Worm (Caenorhabditis elegans) whole organism, early embryonic: ENCODE results near the gene apt-9.

Experiments
- B0310.2 ChIP-seq: sonication (generic microtip); optimal IDR thresholded peaks from 2 replicates; lab custom pipeline; 2016; ENCODE audit warnings: mild to moderate bottlenecking, missing genetic modification characterization, missing compliant biosample characterization
- F13C5.2 ChIP-seq: sonication (generic microtip); optimal IDR thresholded peaks from 2 replicates; lab custom pipeline; 2017; ENCODE audit warnings: mild to moderate bottlenecking, missing genetic modification characterization, inconsistent platforms, missing compliant biosample characterization
- aly-1 ChIP-seq: sonication (generic microtip); optimal IDR thresholded peaks from 2 replicates; lab custom pipeline; 2016; ENCODE audit warnings: missing genetic modification characterization, missing compliant biosample characterization
- ama-1 ChIP-seq: fragments of 150-350 bp; optimal IDR thresholded peaks from 2 replicates; lab custom pipeline; 2014
- ceh-13 ChIP-seq: fragments of 200-800 bp; sonication (Bioruptor generic); optimal IDR thresholded peaks from 2 replicates; lab custom pipeline; 2018; ENCODE audit warnings: mild to moderate bottlenecking, missing genetic modification characterization, missing compliant biosample characterization
- ceh-36 ChIP-seq: sonication (generic microtip); optimal IDR thresholded peaks from 2 replicates; lab custom pipeline; 2016; ENCODE audit warnings: missing genetic modification characterization, inconsistent platforms, missing compliant biosample characterization
- ets-7 ChIP-seq: sonication (generic microtip); optimal IDR thresholded peaks from 2 replicates; lab custom pipeline; 2016; ENCODE audit warnings: missing genotype, missing genetic modification characterization, missing compliant biosample characterization
- flt-1 ChIP-seq: fragments of 200-800 bp; sonication (Bioruptor generic); IDR thresholded peaks from 2 replicates; pipeline ENCODE4 v1.3.6; 2022; ENCODE audit warnings: missing genetic modification characterization, missing compliant biosample characterization
- hmbx-1 ChIP-seq: sonication (generic microtip); optimal IDR thresholded peaks from 2 replicates; lab custom pipeline; 2016; ENCODE audit warnings: mild to moderate bottlenecking, missing genetic modification characterization, missing compliant biosample characterization
- hmg-4 ChIP-seq: fragments of 200-800 bp; sonication (Bioruptor generic); optimal IDR thresholded peaks from 2 replicates; lab custom pipeline; 2018; ENCODE audit warnings: mild to moderate bottlenecking, missing genetic modification characterization, missing compliant biosample characterization
- hnd-1 ChIP-seq: sonication (generic microtip); optimal IDR thresholded peaks from 2 replicates; lab custom pipeline; 2016; ENCODE audit warnings: missing genetic modification characterization, missing compliant biosample characterization
- pes-1 ChIP-seq: fragments of 200-800 bp; sonication (Bioruptor generic); IDR thresholded peaks from 2 replicates; pipeline ENCODE4 v1.3.6; 2022; ENCODE audit warnings: missing genetic modification reagents, missing genetic modification characterization, missing compliant biosample characterization
- scrt-1 ChIP-seq: fragments of 200-800 bp; sonication (Bioruptor generic); IDR thresholded peaks from 2 replicates; pipeline ENCODE4 v1.3.6; 2022; ENCODE audit warnings: missing genetic modification characterization, missing compliant biosample characterization
- sea-1 ChIP-seq: fragments of 200-800 bp; sonication (Bioruptor generic); conservative IDR thresholded peaks from 2 replicates; pipeline ENCODE4 v1.3.6; 2022; ENCODE audit warnings: missing genetic modification characterization, missing compliant biosample characterization
- tbx-11 ChIP-seq: fragments of 200-800 bp; sonication (Bioruptor generic); IDR thresholded peaks from 2 replicates; pipeline ENCODE4 v1.3.6; 2022; ENCODE audit warnings: missing genetic modification characterization, missing compliant biosample characterization
- tbx-37 ChIP-seq: fragments of 200-800 bp; sonication (Bioruptor generic); conservative IDR thresholded peaks from 2 replicates; pipeline ENCODE4 v1.3.6; 2022; ENCODE audit warnings: missing genetic modification reagents, missing genetic modification characterization, missing compliant biosample characterization
- tra-4 ChIP-seq: sonication (generic microtip); optimal IDR thresholded peaks from 2 replicates; lab custom pipeline; 2017; ENCODE audit warnings: missing genetic modification characterization, missing compliant biosample characterization

Gene apt-9

ce11 chrX:11053615-11054014 is 14.7 kb upstream of the apt-9 start, which contains the start of gene C09F12.2:
TSS of gene C09F12.2 (plus strand) at chrX:11053915.
- TF ChIP-seq flt-1 (no peak), hnd-1 (no peak), sea-1 (GFP tag; lab: Robert Waterston, UW) (no peak), ama-1 (lab: Kevin White, UChicago) (no peak), ceh-13 (GFP tag; lab: Kevin White, UChicago) (no peak), tbx-11 (GFP tag; lab: Robert Waterston, UW) (no peak), ets-7 (tag; lab: Kevin White, UChicago) (no peak), F13C5.2 (tag; lab: Kevin White, UChicago) (no peak), aly-1 (tag; lab: Kevin White, UChicago) (no peak), ceh-36 (tag; lab: Kevin White, UChicago) (no peak)

- TF ChIP-seq sea-1 (GFP tag; lab: Robert Waterston, UW) (0 out of 2 replicates have a peak, but pooled peaks have one; percentile 21), tbx-11 (GFP tag; lab: Robert Waterston, UW) (no peak), aly-1 (tag; lab: Kevin White, UChicago) (no peak), hmg-4 (GFP tag; lab: Kevin White, UChicago) (peak; percentile 34)
Measured at ce11 chrX:11057028-11057427, 11.3 kb upstream of the apt-9 start, which contains the start of gene lpr-3. TSS of gene lpr-3 (plus strand) at chrX:11057401.

- TF ChIP-seq tbx-37 (GFP tag; lab: Robert Waterston, UW) (no peak), F13C5.2 (tag; lab: Kevin White, UChicago) (no peak), pes-1 (GFP tag; lab: Robert Waterston, UW) (no peak), tbx-11 (GFP tag; lab: Robert Waterston, UW) (no peak), ama-1 (lab: Kevin White, UChicago) (no peak), scrt-1 (GFP tag; lab: Robert Waterston, UW) (no peak), hnd-1 (no peak), tra-4 (tag; lab: Kevin White, UChicago) (no peak), sea-1 (GFP tag; lab: Robert Waterston, UW) (no peak), flt-1 (no peak), ceh-36 (tag; lab: Kevin White, UChicago) (no peak), ets-7 (tag; lab: Kevin White, UChicago) (no peak), hmbx-1 (tag; lab: Kevin White, UChicago) (no peak), B0310.2 (tag; lab: Kevin White, UChicago) (no peak), aly-1 (tag; lab: Kevin White, UChicago) (no peak), ceh-13 (GFP tag; lab: Kevin White, UChicago) (no peak), hmg-4 (GFP tag; lab: Kevin White, UChicago) (no peak)
Measured at ce11 chrX:11059744-11060143, 8.6 kb upstream of the apt-9 start, which contains the start of gene lpr-6. TSS of gene lpr-6 (plus strand) at chrX:11059994.

- TF ChIP-seq B0310.2 (tag; lab: Kevin White, UChicago) (no peak), tbx-37 (GFP tag; lab: Robert Waterston, UW) (no peak), flt-1 (no peak)
Measured at ce11 chrX:11060940-11061339, 7.4 kb upstream of the apt-9 start.

- TF ChIP-seq F13C5.2 (tag; lab: Kevin White, UChicago) (no peak), tbx-37 (GFP tag; lab: Robert Waterston, UW) (no peak), ama-1 (lab: Kevin White, UChicago) (no peak), ceh-13 (GFP tag; lab: Kevin White, UChicago) (no peak), sea-1 (GFP tag; lab: Robert Waterston, UW) (no peak), pes-1 (GFP tag; lab: Robert Waterston, UW) (no peak), hmg-4 (GFP tag; lab: Kevin White, UChicago) (no peak), flt-1 (no peak), tbx-11 (GFP tag; lab: Robert Waterston, UW) (no peak), hnd-1 (no peak), tra-4 (tag; lab: Kevin White, UChicago) (no peak), scrt-1 (GFP tag; lab: Robert Waterston, UW) (no peak), ceh-36 (tag; lab: Kevin White, UChicago) (no peak), aly-1 (tag; lab: Kevin White, UChicago) (no peak), ets-7 (tag; lab: Kevin White, UChicago) (no peak)
Measured at ce11 chrX:11061904-11062303, 6.4 kb upstream of the apt-9 start, which contains the start of gene lpr-5. TSS of gene lpr-5 (plus strand) at chrX:11062123.

ce11 chrX:11064799-11065198 is 3.5 kb upstream of the apt-9 start, which contains the start of gene lpr-4:
TSS of gene lpr-4 (plus strand) at chrX:11065126.
- TF ChIP-seq hnd-1 (no peak), B0310.2 (tag; lab: Kevin White, UChicago) (no peak), F13C5.2 (tag; lab: Kevin White, UChicago) (no peak), tra-4 (tag; lab: Kevin White, UChicago) (no peak), tbx-11 (GFP tag; lab: Robert Waterston, UW) (no peak), hmg-4 (GFP tag; lab: Kevin White, UChicago) (no peak), tbx-37 (GFP tag; lab: Robert Waterston, UW) (no peak), flt-1 (no peak), ceh-36 (tag; lab: Kevin White, UChicago) (no peak), ama-1 (lab: Kevin White, UChicago) (no peak), aly-1 (tag; lab: Kevin White, UChicago) (no peak), scrt-1 (GFP tag; lab: Robert Waterston, UW) (no peak), pes-1 (GFP tag; lab: Robert Waterston, UW) (no peak), hmbx-1 (tag; lab: Kevin White, UChicago) (no peak), ets-7 (tag; lab: Kevin White, UChicago) (no peak), ceh-13 (GFP tag; lab: Kevin White, UChicago) (no peak), sea-1 (GFP tag; lab: Robert Waterston, UW) (no peak)

- no peak for TF ChIP-seq ceh-13 (GFP tag; lab: Kevin White, UChicago)
- TF ChIP-seq hmbx-1 (tag; lab: Kevin White, UChicago) = no peak
- TF ChIP-seq ama-1 (lab: Kevin White, UChicago) = no peak
- TF ChIP-seq hnd-1 = no peak
- no peak for TF ChIP-seq scrt-1 (GFP tag; lab: Robert Waterston, UW)
- TF ChIP-seq tbx-37 (GFP tag; lab: Robert Waterston, UW) = no peak
- no peak for TF ChIP-seq F13C5.2 (tag; lab: Kevin White, UChicago)
- TF ChIP-seq flt-1 = no peak
- no peak for TF ChIP-seq sea-1 (GFP tag; lab: Robert Waterston, UW)
- no peak for TF ChIP-seq hmg-4 (GFP tag; lab: Kevin White, UChicago)
Measured at ce11 chrX:11067256-11067655, 1.1 kb upstream of the apt-9 start.
